Fruit fly (Drosophila melanogaster): Measurements from ENCODE around the gene CG6885.
A peak's percentile ranks its signal among the peaks of the same experiment; 100 is the strongest.

CG6885 gene

DNA sequence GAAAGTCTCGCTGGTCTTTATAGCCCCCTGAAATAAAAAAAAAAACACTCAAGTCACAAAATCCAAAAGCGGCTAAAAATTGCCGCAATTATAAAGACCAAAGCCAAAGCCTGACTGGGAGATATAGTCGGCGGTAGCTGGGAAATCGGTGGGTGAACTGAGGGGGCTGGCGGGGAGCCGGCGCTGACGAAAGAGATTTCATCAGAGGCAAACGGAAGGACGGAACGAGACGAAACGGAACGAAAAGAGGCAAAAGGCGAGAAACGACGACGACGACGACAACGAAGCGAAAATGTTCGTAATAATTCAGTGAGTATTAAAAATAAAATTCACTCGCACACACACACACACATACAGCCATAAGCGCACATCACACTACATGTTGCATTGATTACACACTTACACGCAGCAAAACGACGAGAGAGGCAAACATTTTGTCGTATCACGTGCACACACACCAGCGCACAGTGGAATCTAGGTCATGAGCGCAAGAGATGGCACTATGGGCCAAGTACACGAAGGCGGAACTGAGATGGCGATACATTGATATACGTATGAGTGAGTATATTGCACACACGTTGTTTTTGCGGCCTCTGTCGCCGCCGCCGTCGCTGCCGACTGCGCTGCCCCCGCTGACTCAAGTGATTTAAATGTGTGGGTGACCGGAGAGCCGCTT, 14.7 kb downstream of the CG6885 start (continued):
- no peak for TF ChIP-seq Aef1 (GFP tag; IDR thresholded peaks at IDR 0.05)
- TF ChIP-seq Hr3 (GFP tag; optimal IDR thresholded peaks at IDR 0.05) = peak; percentile 98
- no peak for TF ChIP-seq CG3995 (GFP tag; optimal IDR thresholded peaks at IDR 0.05)
- TF ChIP-seq fd3F (GFP tag; optimal IDR thresholded peaks at IDR 0.05) = no peak
- no peak for TF ChIP-seq Dfd (GFP tag; optimal IDR thresholded peaks at IDR 0.05)
- no peak for TF ChIP-seq dati (GFP tag; IDR thresholded peaks at IDR 0.05)
- peak; percentile 98 for TF ChIP-seq abd-A (tag; optimal IDR thresholded peaks at IDR 0.05)
- TF ChIP-seq Oli (tag; optimal IDR thresholded peaks at IDR 0.05) = no peak
- no peak for TF ChIP-seq crc (GFP tag; optimal IDR thresholded peaks at IDR 0.05)
- TF ChIP-seq CG4707 (GFP tag; optimal IDR thresholded peaks at IDR 0.05) = no peak
- TF ChIP-seq nom (GFP tag; optimal IDR thresholded peaks at IDR 0.05) = no peak
- no peak for TF ChIP-seq CG7357 (GFP tag; IDR thresholded peaks at IDR 0.05)
- peak; percentile 66; the same call in 1 of the 3 replicates for TF ChIP-seq CG2199 (GFP tag; IDR thresholded peaks at IDR 0.05)
- TF ChIP-seq CG9609 (GFP tag; optimal IDR thresholded peaks at IDR 0.05) = no peak
- TF ChIP-seq CG10209 (GFP tag; optimal IDR thresholded peaks at IDR 0.05) = no peak
- TF ChIP-seq CG3163 (GFP tag; optimal IDR thresholded peaks at IDR 0.05) = peak; percentile 55
- no peak for TF ChIP-seq Neu2 (GFP tag; optimal IDR thresholded peaks at IDR 0.05; ENCODE audit: borderline replicate concordance)
- TF ChIP-seq CG15696 (tag; optimal IDR thresholded peaks at IDR 0.05) = no peak
- TF ChIP-seq Sry-δ (GFP tag; optimal IDR thresholded peaks at IDR 0.05) = no peak
- no peak for TF ChIP-seq CG32532 (GFP tag; IDR thresholded peaks at IDR 0.05)
- TF ChIP-seq CG9817 (tag; optimal IDR thresholded peaks at IDR 0.05) = no peak
- no peak for TF ChIP-seq CG8359 (GFP tag; optimal IDR thresholded peaks at IDR 0.05; ENCODE audit: borderline replicate concordance)
- no peak for TF ChIP-seq gsb (GFP tag; IDR thresholded peaks at IDR 0.05)
- TF ChIP-seq NC2α (GFP tag; optimal IDR thresholded peaks at IDR 0.05) = no peak
- no peak for TF ChIP-seq Scr (GFP tag; IDR thresholded peaks at IDR 0.05; ENCODE audit: partially characterized antibody)
- TF ChIP-seq Fer3 (tag; optimal IDR thresholded peaks at IDR 0.05) = no peak
- peak; percentile 54 for TF ChIP-seq CG13624 (GFP tag; optimal IDR thresholded peaks at IDR 0.05)
- TF ChIP-seq Ets97D (GFP tag; optimal IDR thresholded peaks at IDR 0.05) = no peak
- peak; percentile 29 for TF ChIP-seq repo (GFP tag; optimal IDR thresholded peaks at IDR 0.05)
- peak; percentile 41 for TF ChIP-seq CG8281 (tag; optimal IDR thresholded peaks at IDR 0.05)
- TF ChIP-seq scrt (GFP tag; optimal IDR thresholded peaks at IDR 0.05) = peak; percentile 83
- TF ChIP-seq chm (GFP tag; IDR thresholded peaks at IDR 0.05) = peak; percentile 59; the same call in 1 of the 2 replicates
- TF ChIP-seq CG11085 (GFP tag; IDR thresholded peaks at IDR 0.05) = no peak
- peak; percentile 24; the same call in 1 of the 2 replicates for TF ChIP-seq E2f2 (GFP tag; IDR thresholded peaks at IDR 0.05)
- peak; percentile 67; the same call in 1 of the 2 replicates for TF ChIP-seq vvl (GFP tag; IDR thresholded peaks at IDR 0.05)
- TF ChIP-seq cg (GFP tag; optimal IDR thresholded peaks at IDR 0.05) = peak; percentile 99
- no peak for TF ChIP-seq Myb (GFP tag; optimal IDR thresholded peaks at IDR 0.05)
- TF ChIP-seq ind (GFP tag; optimal IDR thresholded peaks at IDR 0.05) = no peak
- TF ChIP-seq CG7963 (GFP tag; IDR thresholded peaks at IDR 0.05; ENCODE audit: partially characterized antibody) = no peak
- TF ChIP-seq CG8089 (GFP tag; optimal IDR thresholded peaks at IDR 0.05) = no peak
- TF ChIP-seq seq (GFP tag; IDR thresholded peaks at IDR 0.05) = no peak; the same call in 1 of the 2 replicates
- no peak for TF ChIP-seq Ets65A (GFP tag)
- no peak for TF ChIP-seq prd (optimal IDR thresholded peaks at IDR 0.05)
- 0 out of 3 replicates have a peak, but pooled peaks have one; percentile 12 for TF ChIP-seq prd (GFP tag; IDR thresholded peaks at IDR 0.05)
- peak; percentile 64 for TF ChIP-seq BtbVII (GFP tag; optimal IDR thresholded peaks at IDR 0.05)
- TF ChIP-seq Gsc (GFP tag; IDR thresholded peaks at IDR 0.05) = no peak
- TF ChIP-seq tna (GFP tag; IDR thresholded peaks at IDR 0.05; ENCODE audit: partially characterized antibody) = peak; percentile 59; the same call in 1 of the 2 replicates
- TF ChIP-seq hth (optimal IDR thresholded peaks at IDR 0.05) = no peak
- TF ChIP-seq esg (GFP tag; conservative IDR thresholded peaks at IDR 0.05) = no peak
- no peak for TF ChIP-seq CG6854 (GFP tag; optimal IDR thresholded peaks at IDR 0.05)
- peak; percentile 14 for TF ChIP-seq unpg (GFP tag; optimal IDR thresholded peaks at IDR 0.05)

All from whole organism, embryonic.